Fruit fly (Drosophila melanogaster): ENCODE measurements around the gene CG16782.
A peak's percentile ranks its signal among the peaks of the same experiment; 100 is the strongest.

The CG16782 gene

DNA sequence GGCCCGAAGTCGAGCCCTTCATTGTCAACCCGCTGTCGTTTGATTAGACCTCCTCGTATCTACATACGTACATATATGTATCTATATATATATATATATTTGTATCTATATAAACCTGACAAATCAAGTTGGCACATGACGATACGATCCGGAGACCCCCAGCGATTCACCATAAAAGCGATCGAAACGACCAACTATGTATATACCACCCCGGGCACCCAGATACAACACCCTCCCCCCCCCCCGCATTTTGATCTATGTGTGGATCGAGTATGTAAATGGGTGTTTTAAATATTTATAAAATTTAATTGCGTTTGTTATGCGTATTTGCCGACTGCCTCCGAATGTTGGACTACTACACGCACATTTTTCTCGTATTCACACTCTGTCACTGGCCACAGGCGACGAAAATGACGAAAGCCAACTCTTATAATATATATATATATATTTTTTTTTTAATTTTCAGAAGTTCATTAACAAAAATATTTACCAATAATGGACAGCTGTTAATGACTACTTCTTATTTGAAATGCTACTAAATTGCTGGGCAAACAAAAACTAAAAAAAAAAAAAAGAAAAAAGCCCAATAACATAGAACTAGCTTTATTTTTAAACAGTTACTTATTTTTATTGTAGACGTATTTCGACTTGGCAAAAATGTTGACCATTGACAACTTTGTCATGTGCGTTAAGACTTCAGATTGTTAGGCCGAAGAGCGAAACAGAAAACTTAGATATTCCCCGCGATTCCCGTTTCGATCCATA lies 45.9 kb downstream of the CG16782 start (continued):
- TF ChIP-seq CG1603 (tag; optimal IDR thresholded peaks at IDR 0.05) (no peak), CG11093 (GFP tag; IDR thresholded peaks at IDR 0.05) (peak; percentile 52; the same call in 1 of the 3 replicates), CG17385 (GFP tag; optimal IDR thresholded peaks at IDR 0.05) (peak; percentile 72), Dll (GFP tag; IDR thresholded peaks at IDR 0.05; ENCODE audit: partially characterized antibody) (no peak), CG13287 (GFP tag; IDR thresholded peaks at IDR 0.05; ENCODE audit: partially characterized antibody) (no peak), Adf1 (GFP tag; IDR thresholded peaks at IDR 0.05) (no peak), otp (GFP tag; IDR thresholded peaks at IDR 0.05) (no peak), CG15073 (GFP tag; optimal IDR thresholded peaks at IDR 0.05) (no peak), ranshi (GFP tag; IDR thresholded peaks at IDR 0.05) (peak; percentile 49; the same call in 1 of the 2 replicates), cas (GFP tag; IDR thresholded peaks at IDR 0.05) (peak; percentile 46; the same call in 1 of the 2 replicates), hth (optimal IDR thresholded peaks at IDR 0.05) (no peak), psq (GFP tag; optimal IDR thresholded peaks at IDR 0.05) (no peak), tll (GFP tag; optimal IDR thresholded peaks at IDR 0.05) (no peak), nerfin-2 (GFP tag; IDR thresholded peaks at IDR 0.05; ENCODE audit: partially characterized antibody) (no peak), disco-r (GFP tag; optimal IDR thresholded peaks at IDR 0.05) (no peak), H15 (GFP tag; IDR thresholded peaks at IDR 0.05) (0 out of 3 replicates have a peak, but pooled peaks have one; percentile 39), tna (GFP tag; IDR thresholded peaks at IDR 0.05; ENCODE audit: partially characterized antibody) (no peak), CG16813 (GFP tag; IDR thresholded peaks at IDR 0.05; ENCODE audit: partially characterized antibody) (no peak), fd96Cb (tag; optimal IDR thresholded peaks at IDR 0.05) (peak; percentile 74), bcd (GFP tag; optimal IDR thresholded peaks at IDR 0.05) (peak; percentile 61), lov (optimal IDR thresholded peaks at IDR 0.05) (no peak), lov (GFP tag; IDR thresholded peaks at IDR 0.05) (no peak), mam (GFP tag; optimal IDR thresholded peaks at IDR 0.05) (peak; percentile 49), CG4854 (GFP tag; optimal IDR thresholded peaks at IDR 0.05) (no peak), da (GFP tag; optimal IDR thresholded peaks at IDR 0.05) (no peak), CG7786 (GFP tag; optimal IDR thresholded peaks at IDR 0.05) (no peak), vfl (GFP tag; optimal IDR thresholded peaks at IDR 0.05) (peak; percentile 10), h (optimal IDR thresholded peaks at IDR 0.05) (no peak), phol (tag; optimal IDR thresholded peaks at IDR 0.05) (peak; percentile 67), sr (GFP tag; IDR thresholded peaks at IDR 0.05) (no peak), lilli (GFP tag; optimal IDR thresholded peaks at IDR 0.05) (peak; percentile 61), C15 (GFP tag; IDR thresholded peaks at IDR 0.05) (no peak), pfk (GFP tag; optimal IDR thresholded peaks at IDR 0.05) (no peak), CG2889 (GFP tag; IDR thresholded peaks at IDR 0.05) (peak; percentile 39; the same call in 1 of the 3 replicates), z (GFP tag; IDR thresholded peaks at IDR 0.05) (no peak), NC2α (GFP tag; optimal IDR thresholded peaks at IDR 0.05) (no peak), Atf3 (GFP tag; optimal IDR thresholded peaks at IDR 0.05) (no peak), dati (GFP tag; IDR thresholded peaks at IDR 0.05) (no peak), bbx (GFP tag; IDR thresholded peaks at IDR 0.05; ENCODE audit: partially characterized antibody) (no peak), Tbp (GFP tag; optimal IDR thresholded peaks at IDR 0.05) (no peak), tin (GFP tag; optimal IDR thresholded peaks at IDR 0.05) (peak; percentile 24), CG7987 (GFP tag; optimal IDR thresholded peaks at IDR 0.05) (no peak), vvl (GFP tag; IDR thresholded peaks at IDR 0.05) (peak; percentile 91), CG18619 (GFP tag; optimal IDR thresholded peaks at IDR 0.05) (peak; percentile 66), Fer2 (tag; optimal IDR thresholded peaks at IDR 0.05) (peak; percentile 35), salm (tag; optimal IDR thresholded peaks at IDR 0.05) (peak; percentile 51)
